Worm (Caenorhabditis elegans) whole organism, late embryonic: ENCODE data around the gene acp-5.

Source experiments
- C08G9.2 ChIP-seq: sonication (generic microtip); optimal IDR thresholded peaks from 2 replicates; lab custom pipeline; 2016; ENCODE audit warnings: mild to moderate bottlenecking, missing genetic modification characterization, moderate library complexity, missing compliant biosample characterization
- T23F11.4 ChIP-seq: fragments of 200-800 bp; sonication (Bioruptor generic); optimal IDR thresholded peaks from 2 replicates; lab custom pipeline; 2018; ENCODE audit warnings: mild to moderate bottlenecking, missing genetic modification characterization, missing compliant biosample characterization
- elt-2 ChIP-seq: sonication (generic microtip); optimal IDR thresholded peaks from 2 replicates; lab custom pipeline; 2016; ENCODE audit warnings: missing genetic modification reagents, missing genetic modification characterization, missing compliant biosample characterization
- ets-4 ChIP-seq: sonication (generic microtip); optimal IDR thresholded peaks from 2 replicates; lab custom pipeline; 2016; ENCODE audit warnings: missing genetic modification characterization, missing compliant biosample characterization
- gmeb-2 ChIP-seq: sonication (generic microtip); optimal IDR thresholded peaks from 2 replicates; lab custom pipeline; 2016; ENCODE audit warnings: missing genetic modification characterization, inconsistent platforms, missing compliant biosample characterization
- madf-2 ChIP-seq: sonication (generic microtip); optimal IDR thresholded peaks from 2 replicates; lab custom pipeline; 2017; ENCODE audit warnings: missing genetic modification characterization, missing compliant biosample characterization
- mec-3 ChIP-seq: sonication (generic microtip); optimal IDR thresholded peaks from 2 replicates; lab custom pipeline; 2016; ENCODE audit warnings: borderline replicate concordance, missing genetic modification characterization, missing compliant biosample characterization
- nfya-1 ChIP-seq: sonication (generic microtip); optimal IDR thresholded peaks from 2 replicates; lab custom pipeline; 2017; ENCODE audit warnings: missing genetic modification characterization, mild to moderate bottlenecking, missing compliant biosample characterization, antibody characterized with exemption, moderate library complexity
- pros-1 ChIP-seq: fragments of 150-350 bp; optimal IDR thresholded peaks from 2 replicates; lab custom pipeline; 2014; ENCODE audit warnings: missing biosample characterization, missing genetic modification reagents, missing genetic modification characterization
- syd-9 ChIP-seq: sonication (generic microtip); optimal IDR thresholded peaks from 2 replicates; lab custom pipeline; 2016; ENCODE audit warnings: mild to moderate bottlenecking, missing genetic modification characterization, moderate library complexity, missing compliant biosample characterization
- unc-86 ChIP-seq: sonication (generic microtip); optimal IDR thresholded peaks from 2 replicates; lab custom pipeline; 2016; ENCODE audit warnings: missing genetic modification characterization, missing compliant biosample characterization

- TF ChIP-seq unc-86 (no peak), C08G9.2 (tag; lab: Kevin White, UChicago) (no peak), gmeb-2 (tag; lab: Kevin White, UChicago) (no peak), madf-2 (tag; lab: Kevin White, UChicago) (no peak), ets-4 (tag; lab: Kevin White, UChicago) (no peak), T23F11.4 (GFP tag; lab: Kevin White, UChicago) (no peak), mec-3 (tag; lab: Kevin White, UChicago) (no peak), nfya-1 (tag; lab: Kevin White, UChicago) (no peak), syd-9 (tag; lab: Kevin White, UChicago) (no peak), elt-2 (no peak), pros-1 (tag; lab: Kevin White, UChicago) (no peak)
Observed at ce11 chrX:5829175-5829574, at the start of gene acp-5.
